Worm (Caenorhabditis elegans) whole organism, L1 larva: ENCODE results near the gene F37C12.21.

Source experiments
- Y116A8C.19 ChIP-seq: sonication (generic microtip); optimal IDR thresholded peaks from 2 replicates; lab custom pipeline; 2016; ENCODE audit warnings: missing compliant biosample characterization, missing genetic modification characterization, borderline replicate concordance
- alr-1 ChIP-seq: fragments of 200-800 bp; sonication (Bioruptor generic); optimal IDR thresholded peaks from 2 replicates; lab custom pipeline; 2018; ENCODE audit warnings: borderline replicate concordance, mild to moderate bottlenecking, missing genetic modification characterization, missing compliant biosample characterization
- aly-2 ChIP-seq: fragments of 150-350 bp; optimal IDR thresholded peaks from 2 replicates; lab custom pipeline; 2014; ENCODE audit warnings: missing biosample characterization, missing genetic modification characterization
- blmp-1 ChIP-seq: fragments of 150-350 bp; optimal IDR thresholded peaks from 2 replicates; lab custom pipeline; 2014; ENCODE audit warnings: missing biosample characterization, missing genetic modification characterization
- ceh-82 ChIP-seq, 3 experiments: fragments of 150-350 bp in 1 of 3; sonication (generic microtip) in 2 of 3; optimal IDR thresholded peaks; 2 replicates each; lab custom pipeline; 2014 to 2017; ENCODE audit warnings: missing biosample characterization in 3 of 3, missing genetic modification characterization in 3 of 3
- dpl-1 ChIP-seq, 3 experiments: fragments of 150-350 bp in 2 of 3; sonication (generic microtip) in 1 of 3; optimal IDR thresholded peaks; 2 replicates each; lab custom pipeline; 2014 to 2017; ENCODE audit warnings: missing biosample characterization in 3 of 3, missing genetic modification characterization in 3 of 3, missing genetic modification reagents in 3 of 3
- efl-1 ChIP-seq, 4 experiments: fragments of 150-350 bp; optimal IDR thresholded peaks in 3 of 4; peaks in 1 of 4; 1 replicate in 1 of 4; 2 replicates in 3 of 4; lab custom pipeline; 2014; ENCODE audit warnings: missing biosample characterization in 2 of 4, missing genetic modification characterization in 2 of 4, missing genetic modification reagents in 2 of 4
- egl-27 ChIP-seq, 2 experiments: fragments of 150-350 bp in 1 of 2; sonication (generic microtip); optimal IDR thresholded peaks; 3 replicates each; lab custom pipeline; 2017 to 2018; ENCODE audit warnings: missing biosample characterization in 2 of 2, missing genetic modification characterization in 2 of 2, missing genetic modification reagents in 2 of 2
- elt-3 ChIP-seq, 6 experiments: fragments of 150-350 bp in 1 of 6; sonication (generic microtip); optimal IDR thresholded peaks; 2 replicates each; lab custom pipeline; 2017 to 2018; ENCODE audit warnings: missing biosample characterization in 6 of 6, missing genetic modification characterization in 6 of 6, inconsistent platforms in 1 of 6
- fkh-8 ChIP-seq: sonication (generic microtip); optimal IDR thresholded peaks from 2 replicates; lab custom pipeline; 2016; ENCODE audit warnings: mild to moderate bottlenecking, missing genetic modification characterization, missing compliant biosample characterization
- grh-1 ChIP-seq: fragments of 200-800 bp; sonication (Bioruptor generic); IDR thresholded peaks from 2 replicates; pipeline ENCODE4 v1.3.6; 2022; ENCODE audit warnings: missing genetic modification reagents, missing genetic modification characterization, missing compliant biosample characterization
- hpl-2 ChIP-seq: fragments of 150-350 bp; optimal IDR thresholded peaks from 2 replicates; lab custom pipeline; 2014; ENCODE audit warnings: missing biosample characterization, missing genetic modification reagents, missing genetic modification characterization
- irx-1 ChIP-seq: sonication (generic microtip); optimal IDR thresholded peaks from 2 replicates; lab custom pipeline; 2016; ENCODE audit warnings: missing genetic modification characterization, missing compliant biosample characterization
- lin-14 ChIP-seq: fragments of 200-800 bp; sonication (Bioruptor generic); optimal IDR thresholded peaks from 2 replicates; lab custom pipeline; 2018; ENCODE audit warnings: mild to moderate bottlenecking, missing genetic modification characterization, moderate library complexity, missing compliant biosample characterization
- lin-35 ChIP-seq, 2 experiments: fragments of 150-350 bp; optimal IDR thresholded peaks; 2 replicates each; lab custom pipeline; 2014; ENCODE audit warnings: missing biosample characterization in 2 of 2, missing genetic modification characterization in 2 of 2, missing genetic modification reagents in 2 of 2
- lir-3 ChIP-seq: sonication (generic microtip); optimal IDR thresholded peaks from 2 replicates; lab custom pipeline; 2016; ENCODE audit warnings: mild to moderate bottlenecking, missing genetic modification characterization, moderate library complexity, missing compliant biosample characterization; ENCODE audit not compliant: poor library complexity
- lsy-2 ChIP-seq, 2 experiments: fragments of 150-350 bp; optimal IDR thresholded peaks; 2 replicates each; lab custom pipeline; 2014; ENCODE audit warnings: missing biosample characterization in 2 of 2, missing genetic modification characterization in 2 of 2
- mep-1 ChIP-seq: fragments of 150-350 bp; optimal IDR thresholded peaks from 2 replicates; lab custom pipeline; 2014; ENCODE audit warnings: missing biosample characterization, missing genetic modification characterization
- nhr-19 ChIP-seq: fragments of 200-800 bp; sonication (Bioruptor generic); conservative IDR thresholded peaks from 2 replicates; pipeline ENCODE4 v1.3.6; 2022; ENCODE audit warnings: missing genetic modification characterization, missing compliant biosample characterization
- nhr-20 ChIP-seq: sonication (generic microtip); optimal IDR thresholded peaks from 2 replicates; lab custom pipeline; 2016; ENCODE audit warnings: mild to moderate bottlenecking, missing genetic modification characterization, missing compliant biosample characterization
- nhr-71 ChIP-seq: sonication (generic microtip); optimal IDR thresholded peaks from 2 replicates; lab custom pipeline; 2016; ENCODE audit warnings: mild to moderate bottlenecking, missing genetic modification characterization, moderate library complexity, missing compliant biosample characterization
- nhr-77 ChIP-seq: fragments of 150-350 bp; optimal IDR thresholded peaks from 2 replicates; lab custom pipeline; 2014; ENCODE audit warnings: missing biosample characterization, missing genetic modification characterization
- nhr-85 ChIP-seq: sonication (generic microtip); peaks from one replicate; lab custom pipeline; 2016; ENCODE audit warnings: missing genetic modification characterization, inconsistent platforms, missing compliant biosample characterization
- nhr-90 ChIP-seq: sonication (generic microtip); optimal IDR thresholded peaks from 2 replicates; lab custom pipeline; 2016; ENCODE audit warnings: mild to moderate bottlenecking, missing genetic modification characterization, missing compliant biosample characterization; ENCODE audit not compliant: poor library complexity
- pqm-1 ChIP-seq: sonication (generic microtip); optimal IDR thresholded peaks from 3 replicates; lab custom pipeline; 2017; ENCODE audit warnings: missing biosample characterization, missing genetic modification characterization
- snu-23 ChIP-seq: sonication (generic microtip); optimal IDR thresholded peaks from 2 replicates; lab custom pipeline; 2016; ENCODE audit warnings: missing genetic modification characterization, missing compliant biosample characterization
- swsn-7 ChIP-seq: sonication (generic microtip); optimal IDR thresholded peaks from 2 replicates; lab custom pipeline; 2016; ENCODE audit warnings: missing genetic modification characterization, missing compliant biosample characterization
- tbx-2 ChIP-seq: sonication (generic microtip); optimal IDR thresholded peaks from 2 replicates; lab custom pipeline; 2016; ENCODE audit warnings: missing genetic modification characterization, missing compliant biosample characterization
- unc-30 ChIP-seq: sonication (generic microtip); optimal IDR thresholded peaks from 2 replicates; lab custom pipeline; 2017; ENCODE audit warnings: missing biosample characterization, missing genetic modification characterization
- unc-62 ChIP-seq: fragments of 150-350 bp; optimal IDR thresholded peaks from 2 replicates; lab custom pipeline; 2014; ENCODE audit warnings: missing biosample characterization, missing genetic modification reagents, missing genetic modification characterization
- zip-4 ChIP-seq: fragments of 200-800 bp; sonication (Bioruptor generic); optimal IDR thresholded peaks from 2 replicates; lab custom pipeline; 2018; ENCODE audit warnings: mild to moderate bottlenecking, missing genetic modification characterization, moderate library complexity, missing compliant biosample characterization

Gene F37C12.21

ce11 chrIII:7201378-7202256, 13.5 kb downstream of the F37C12.21 start, which contains the start of gene dpy-31:
Gene dpy-31, plus strand, starts transcription at chrIII:7202206.
- TF ChIP-seq fkh-8 (tag; lab: Kevin White, UChicago) = no peak
- peak; percentile 8 to 57 for TF ChIP-seq lsy-2 (tag; optimal IDR thresholded peaks at IDR 0.05; lab: Kevin White, UChicago)
- TF ChIP-seq mep-1 (tag; lab: Kevin White, UChicago) = peak; percentile 29
- TF ChIP-seq dpl-1 (GFP tag; optimal IDR thresholded peaks at IDR 0.05; lab: Kevin White, UChicago) = peak in 2 of 3 experiments; percentile 2 to 17
- TF ChIP-seq elt-3 (tag; optimal IDR thresholded peaks at IDR 0.05; lab: Kevin White, UChicago) = peak in 3 of 6 experiments; percentile 10 to 79 (median 21)
- peak; percentile 37 for TF ChIP-seq nhr-71
- peak; percentile 14 for TF ChIP-seq snu-23 (GFP tag; lab: Kevin White, UChicago)
- TF ChIP-seq hpl-2 (GFP tag; lab: Kevin White, UChicago) = no peak
- TF ChIP-seq Y116A8C.19 (tag; lab: Kevin White, UChicago) = no peak
- peak; percentile 19 for TF ChIP-seq tbx-2
- peak; percentile 35 for TF ChIP-seq nhr-20 (tag; lab: Kevin White, UChicago)
- no peak for TF ChIP-seq efl-1 (optimal IDR thresholded peaks at IDR 0.05; lab: Kevin White, UChicago)
- TF ChIP-seq efl-1 (GFP tag; optimal IDR thresholded peaks at IDR 0.05 in 1 of 2; lab: Kevin White, UChicago) = peak in 1 of 2 experiments; percentile 42
- peak; percentile 58 for TF ChIP-seq lin-14 (GFP tag; lab: Kevin White, UChicago)
- peak; percentile 98 for TF ChIP-seq blmp-1 (tag; lab: Kevin White, UChicago)
- no peak for TF ChIP-seq unc-30 (tag; lab: Kevin White, UChicago)
- no peak for TF ChIP-seq pqm-1 (tag; lab: Kevin White, UChicago)

- peak; percentile 51 for TF ChIP-seq nhr-20 (tag; lab: Kevin White, UChicago)
- TF ChIP-seq ceh-82 (tag; optimal IDR thresholded peaks at IDR 0.05; lab: Kevin White, UChicago) = no peak
- peak in 1 of 2 experiments; percentile 52 for TF ChIP-seq lin-35 (GFP tag; optimal IDR thresholded peaks at IDR 0.05; lab: Kevin White, UChicago)
- TF ChIP-seq lin-14 (GFP tag; lab: Kevin White, UChicago) = peak; percentile 57
- TF ChIP-seq lir-3 (tag; lab: Kevin White, UChicago) = no peak
- peak; percentile 89 for TF ChIP-seq blmp-1 (tag; lab: Kevin White, UChicago)
- TF ChIP-seq nhr-77 (tag; lab: Kevin White, UChicago) = no peak
- no peak for TF ChIP-seq zip-4 (GFP tag; lab: Kevin White, UChicago)
- no peak for TF ChIP-seq unc-62
- peak in 1 of 2 experiments; percentile 57 for TF ChIP-seq lsy-2 (tag; optimal IDR thresholded peaks at IDR 0.05; lab: Kevin White, UChicago)
- TF ChIP-seq irx-1 (tag; lab: Kevin White, UChicago) = peak; percentile 19
- TF ChIP-seq nhr-71 = peak; percentile 57
- peak; percentile 36 for TF ChIP-seq nhr-90 (tag; lab: Kevin White, UChicago)
- peak in 1 of 2 experiments; percentile 6 for TF ChIP-seq egl-27 (tag; optimal IDR thresholded peaks at IDR 0.05; lab: Kevin White, UChicago)
- TF ChIP-seq nhr-85 = peak; percentile 89
- peak; percentile 74 for TF ChIP-seq grh-1 (GFP tag; lab: Robert Waterston, UW)
- no peak for TF ChIP-seq swsn-7
- peak; percentile 56 for TF ChIP-seq snu-23 (GFP tag; lab: Kevin White, UChicago)
- peak in 3 of 6 experiments; percentile 44 to 76 (median 61) for TF ChIP-seq elt-3 (tag; optimal IDR thresholded peaks at IDR 0.05; lab: Kevin White, UChicago)
- peak; percentile 34 for TF ChIP-seq mep-1 (tag; lab: Kevin White, UChicago)
- no peak for TF ChIP-seq aly-2
- TF ChIP-seq efl-1 (optimal IDR thresholded peaks at IDR 0.05; lab: Kevin White, UChicago) = peak in 1 of 2 experiments; percentile 8
- peak in 1 of 2 experiments; percentile 87 for TF ChIP-seq efl-1 (GFP tag; optimal IDR thresholded peaks at IDR 0.05 in 1 of 2; lab: Kevin White, UChicago)
- no peak for TF ChIP-seq alr-1 (tag; lab: Kevin White, UChicago)
- peak; percentile 30 for TF ChIP-seq nhr-19 (GFP tag; lab: Robert Waterston, UW)
- TF ChIP-seq Y116A8C.19 (tag; lab: Kevin White, UChicago) = no peak
- TF ChIP-seq dpl-1 (GFP tag; optimal IDR thresholded peaks at IDR 0.05; lab: Kevin White, UChicago) = peak in 1 of 3 experiments; percentile 5
- TF ChIP-seq tbx-2 = peak; percentile 36
Measured at ce11 chrIII:7203130-7203775, 15.1 kb downstream of the F37C12.21 start.
